Worm (Caenorhabditis elegans): ENCODE data around the gene T12D8.10.

DNA sequence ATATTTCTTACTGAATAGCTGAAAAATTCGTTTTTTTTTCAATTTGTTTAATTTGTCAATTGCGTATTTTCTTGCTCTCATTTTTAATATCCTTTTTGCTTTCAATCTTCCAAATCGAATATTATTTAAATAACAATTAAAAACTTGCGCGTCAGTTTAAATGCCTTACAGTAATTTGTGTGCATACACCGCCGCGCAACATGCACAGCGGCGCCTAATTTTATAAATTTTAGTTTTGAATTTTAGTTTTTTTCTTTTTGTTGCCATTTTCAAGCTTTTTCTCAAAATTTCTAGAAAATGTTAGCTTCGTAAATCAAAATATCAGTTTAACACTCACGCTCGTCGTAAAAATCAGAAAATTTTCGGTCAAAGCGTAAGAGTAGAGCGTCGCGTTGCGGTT, 41.1 kb upstream of the T12D8.10 start:
- no peak for TF ChIP-seq zag-1 (tag; optimal IDR thresholded peaks at IDR 0.05)
- no peak for TF ChIP-seq pqm-1 (tag; optimal IDR thresholded peaks at IDR 0.05)
- no peak for TF ChIP-seq ztf-11 (tag; optimal IDR thresholded peaks at IDR 0.05)
- TF ChIP-seq dpl-1 (GFP tag; optimal IDR thresholded peaks at IDR 0.05), result no peak
- no peak for TF ChIP-seq nhr-77 (tag; optimal IDR thresholded peaks at IDR 0.05)
- TF ChIP-seq elt-2 (tag; optimal IDR thresholded peaks at IDR 0.05), result no peak
- TF ChIP-seq ces-1 (GFP tag; optimal IDR thresholded peaks at IDR 0.05), result no peak
- no peak for TF ChIP-seq lir-3 (tag; optimal IDR thresholded peaks at IDR 0.05; ENCODE audit: poor library complexity)
- no peak for TF ChIP-seq mdl-1 (tag; optimal IDR thresholded peaks at IDR 0.05)
- TF ChIP-seq aly-2 (tag; optimal IDR thresholded peaks at IDR 0.05), result no peak

Data from whole organism, L1 larva.